Worm (Caenorhabditis elegans) whole organism, L2 larva: ENCODE results near the gene rpn-12.

ENCODE experiments used
- C34F6.9 ChIP-seq: fragments of 150-350 bp; optimal IDR thresholded peaks from 2 replicates; lab custom pipeline; 2014; ENCODE audit warnings: missing biosample characterization, missing genetic modification characterization
- aly-2 ChIP-seq: fragments of 150-350 bp; optimal IDR thresholded peaks from 2 replicates; lab custom pipeline; 2014; ENCODE audit warnings: missing biosample characterization, missing genetic modification characterization
- ama-1 ChIP-seq: fragments of 150-350 bp; optimal IDR thresholded peaks from 2 replicates; lab custom pipeline; 2018; ENCODE audit warnings: inconsistent platforms
- dmd-4 ChIP-seq: sonication (generic microtip); optimal IDR thresholded peaks from 2 replicates; lab custom pipeline; 2017; ENCODE audit warnings: missing biosample characterization, missing genetic modification characterization
- egl-27 ChIP-seq: sonication (generic microtip); optimal IDR thresholded peaks from 3 replicates; lab custom pipeline; 2017; ENCODE audit warnings: missing biosample characterization, missing genetic modification reagents, missing genetic modification characterization
- mbf-1 ChIP-seq: sonication (generic microtip); optimal IDR thresholded peaks from 2 replicates; lab custom pipeline; 2017; ENCODE audit warnings: missing biosample characterization, missing genetic modification characterization
- nhr-11 ChIP-seq: fragments of 150-350 bp; optimal IDR thresholded peaks from 2 replicates; lab custom pipeline; 2014; ENCODE audit warnings: missing biosample characterization, missing genetic modification characterization
- nhr-237 ChIP-seq: fragments of 150-350 bp; optimal IDR thresholded peaks from 2 replicates; lab custom pipeline; 2014; ENCODE audit warnings: missing biosample characterization, missing genetic modification characterization
- snpc-4 ChIP-seq: fragments of 150-350 bp; optimal IDR thresholded peaks from 2 replicates; lab custom pipeline; 2014; ENCODE audit warnings: missing biosample characterization, missing genetic modification characterization
- unc-62 ChIP-seq: fragments of 150-350 bp; optimal IDR thresholded peaks from 2 replicates; lab custom pipeline; 2014; ENCODE audit warnings: missing biosample characterization, missing genetic modification reagents, missing genetic modification characterization
- ztf-11 ChIP-seq: sonication (generic microtip); optimal IDR thresholded peaks from 2 replicates; lab custom pipeline; 2017; ENCODE audit warnings: missing biosample characterization, missing genetic modification characterization
- ztf-4 ChIP-seq: fragments of 150-350 bp; optimal IDR thresholded peaks from 2 replicates; lab custom pipeline; 2014; ENCODE audit warnings: missing biosample characterization, missing genetic modification characterization

ce11 chrII:11604613-11605012 is 48.3 kb upstream of the rpn-12 start:
- TF ChIP-seq dmd-4 (tag; lab: Kevin White, UChicago) (no peak), egl-27 (tag; lab: Kevin White, UChicago) (no peak), unc-62 (GFP tag; lab: Kevin White, UChicago) (no peak), ama-1 (lab: Kevin White, UChicago) (no peak), snpc-4 (no peak), ztf-4 (tag; lab: Kevin White, UChicago) (no peak), mbf-1 (tag; lab: Kevin White, UChicago) (no peak), nhr-11 (tag; lab: Kevin White, UChicago) (no peak), nhr-237 (tag; lab: Kevin White, UChicago) (no peak), C34F6.9 (tag; lab: Kevin White, UChicago) (no peak), aly-2 (tag; lab: Kevin White, UChicago) (no peak), ztf-11 (no peak)
